Worm (Caenorhabditis elegans) whole organism, L3 larva: ENCODE data around the gene irk-3.

Experiments used
- aly-2 ChIP-seq: fragments of 150-350 bp; optimal IDR thresholded peaks from 2 replicates; lab custom pipeline; 2014; ENCODE audit warnings: missing biosample characterization, missing genetic modification characterization
- lin-39 ChIP-seq: fragments of 150-350 bp; optimal IDR thresholded peaks from 2 replicates; lab custom pipeline; 2018; ENCODE audit warnings: missing biosample characterization, missing genetic modification reagents, missing genetic modification characterization
- mdl-1 ChIP-seq: fragments of 150-350 bp; optimal IDR thresholded peaks from 2 replicates; lab custom pipeline; 2014; ENCODE audit warnings: missing biosample characterization, missing genetic modification characterization
- nfya-1 ChIP-seq: sonication (generic microtip); optimal IDR thresholded peaks from 2 replicates; lab custom pipeline; 2017; ENCODE audit warnings: missing genetic modification characterization, mild to moderate bottlenecking, missing compliant biosample characterization, antibody characterized with exemption, moderate library complexity; ENCODE audit not compliant: insufficient read depth
- nhr-237 ChIP-seq: fragments of 150-350 bp; optimal IDR thresholded peaks from 2 replicates; lab custom pipeline; 2014; ENCODE audit warnings: missing biosample characterization, missing genetic modification characterization
- pha-4 ChIP-seq: fragments of 150-350 bp; optimal IDR thresholded peaks from 2 replicates; lab custom pipeline; 2014; ENCODE audit warnings: missing biosample characterization, missing genetic modification reagents, missing genetic modification characterization
- pqm-1 ChIP-seq: fragments of 150-350 bp; optimal IDR thresholded peaks from 2 replicates; lab custom pipeline; 2017; ENCODE audit warnings: missing biosample characterization, missing genetic modification characterization, inconsistent platforms
- unc-62 ChIP-seq: fragments of 150-350 bp; sonication (generic microtip); optimal IDR thresholded peaks from 4 replicates; lab custom pipeline; 2014; ENCODE audit warnings: missing biosample characterization, missing genetic modification reagents, missing genetic modification characterization

DNA sequence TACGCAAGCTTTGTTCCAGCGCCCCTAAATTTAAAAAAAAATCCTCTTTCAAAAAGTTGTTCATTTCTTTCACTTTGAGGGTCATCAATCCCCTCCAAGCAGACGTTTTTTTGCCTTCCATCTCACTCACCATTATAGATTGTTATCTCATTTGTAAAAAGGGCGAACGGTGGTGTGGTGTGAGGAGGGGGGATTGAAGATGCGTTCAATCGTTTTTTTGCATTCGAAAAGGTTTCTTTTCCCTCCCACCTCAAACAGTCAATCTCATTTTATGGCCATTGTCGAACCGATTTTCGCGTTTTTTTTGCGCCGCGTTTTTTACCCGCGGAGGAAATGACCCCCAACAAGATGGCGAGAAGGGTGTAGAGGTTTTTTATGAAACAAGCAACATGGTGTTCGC is 31.3 kb downstream of the irk-3 start:
- TF ChIP-seq pha-4: no peak
- TF ChIP-seq unc-62 (GFP tag; lab: Kevin White, UChicago): no peak
- peak; percentile 16 for TF ChIP-seq lin-39
- no peak for TF ChIP-seq mdl-1
- no peak for TF ChIP-seq pqm-1
- TF ChIP-seq aly-2 (tag; lab: Kevin White, UChicago): no peak
- TF ChIP-seq nfya-1 (tag; lab: Kevin White, UChicago): no peak
- no peak for TF ChIP-seq nhr-237 (tag; lab: Kevin White, UChicago)
